Worm (Caenorhabditis elegans) whole organism, mixed stage, embryonic: ENCODE data around the gene K03H1.13.

Experiments
- M03D4.4 ChIP-seq: sonication (generic microtip); optimal IDR thresholded peaks from 2 replicates; lab custom pipeline; 2017; ENCODE audit warnings: mild to moderate bottlenecking, missing genetic modification characterization, missing compliant biosample characterization
- bed-3 ChIP-seq: fragments of 200-800 bp; sonication (Bioruptor generic); optimal IDR thresholded peaks from 3 replicates; lab custom pipeline; 2018; ENCODE audit warnings: mild to moderate bottlenecking, missing genetic modification characterization, moderate library complexity, missing compliant biosample characterization
- blmp-1 ChIP-seq: fragments of 150-350 bp; optimal IDR thresholded peaks from 2 replicates; lab custom pipeline; 2014; ENCODE audit warnings: missing biosample characterization, missing genetic modification characterization
- ceh-43 ChIP-seq: fragments of 200-800 bp; sonication (Bioruptor generic); optimal IDR thresholded peaks from 2 replicates; lab custom pipeline; 2018; ENCODE audit warnings: mild to moderate bottlenecking, missing genetic modification characterization, moderate library complexity, missing compliant biosample characterization
- ceh-83 ChIP-seq: fragments of 200-800 bp; sonication (Bioruptor generic); optimal IDR thresholded peaks from 2 replicates; lab custom pipeline; 2018; ENCODE audit warnings: mild to moderate bottlenecking, missing genetic modification characterization, missing compliant biosample characterization
- ces-1 ChIP-seq: fragments of 150-350 bp; optimal IDR thresholded peaks from 2 replicates; lab custom pipeline; 2014; ENCODE audit warnings: missing biosample characterization, missing genetic modification reagents, missing genetic modification characterization
- cnd-1 ChIP-seq: fragments of 200-800 bp; sonication (Bioruptor generic); optimal IDR thresholded peaks from 2 replicates; lab custom pipeline; 2018; ENCODE audit warnings: mild to moderate bottlenecking, missing genetic modification characterization, missing compliant biosample characterization
- elt-3 ChIP-seq: fragments of 150-350 bp; optimal IDR thresholded peaks from 2 replicates; lab custom pipeline; 2014; ENCODE audit warnings: missing biosample characterization, missing genetic modification characterization
- flh-1 ChIP-seq: fragments of 200-800 bp; sonication (Bioruptor generic); optimal IDR thresholded peaks from 2 replicates; lab custom pipeline; 2018; ENCODE audit warnings: mild to moderate bottlenecking, missing genetic modification characterization, moderate library complexity, missing compliant biosample characterization
- lin-13 ChIP-seq: fragments of 150-350 bp; optimal IDR thresholded peaks from 2 replicates; lab custom pipeline; 2014; ENCODE audit warnings: missing biosample characterization, missing genetic modification characterization
- lin-32 ChIP-seq: fragments of 200-800 bp; sonication (Bioruptor generic); optimal IDR thresholded peaks from 2 replicates; lab custom pipeline; 2018; ENCODE audit warnings: mild to moderate bottlenecking, missing genetic modification characterization, missing compliant biosample characterization
- mep-1 ChIP-seq: fragments of 150-350 bp; optimal IDR thresholded peaks from 2 replicates; lab custom pipeline; 2017; ENCODE audit warnings: missing biosample characterization, missing genetic modification reagents, missing genetic modification characterization, inconsistent platforms
- nhr-2 ChIP-seq: fragments of 150-350 bp; optimal IDR thresholded peaks from 2 replicates; lab custom pipeline; 2014; ENCODE audit warnings: missing biosample characterization, missing genetic modification characterization
- nhr-28 ChIP-seq: fragments of 150-350 bp; optimal IDR thresholded peaks from 2 replicates; lab custom pipeline; 2014; ENCODE audit warnings: missing biosample characterization, missing genetic modification characterization
- nhr-76 ChIP-seq: sonication (generic microtip); optimal IDR thresholded peaks from 2 replicates; lab custom pipeline; 2017; ENCODE audit warnings: missing biosample characterization, missing genetic modification characterization
- sem-2 ChIP-seq: fragments of 200-800 bp; sonication (Bioruptor generic); optimal IDR thresholded peaks from 2 replicates; lab custom pipeline; 2018; ENCODE audit warnings: mild to moderate bottlenecking, missing genetic modification characterization, missing compliant biosample characterization
- snpc-4 ChIP-seq: fragments of 150-350 bp; optimal IDR thresholded peaks from 2 replicates; lab custom pipeline; 2014; ENCODE audit warnings: missing biosample characterization, missing genetic modification characterization
- sptf-1 ChIP-seq: sonication (generic microtip); optimal IDR thresholded peaks from 2 replicates; lab custom pipeline; 2017; ENCODE audit warnings: mild to moderate bottlenecking, missing genetic modification characterization, moderate library complexity, missing compliant biosample characterization
- tbx-8 ChIP-seq: fragments of 200-800 bp; sonication (Bioruptor generic); optimal IDR thresholded peaks from 2 replicates; lab custom pipeline; 2018; ENCODE audit warnings: mild to moderate bottlenecking, missing genetic modification characterization, moderate library complexity, missing compliant biosample characterization
- zip-8 ChIP-seq: fragments of 150-350 bp; optimal IDR thresholded peaks from 2 replicates; lab custom pipeline; 2014; ENCODE audit warnings: missing biosample characterization, missing genetic modification characterization
- ztf-11 ChIP-seq: fragments of 150-350 bp; optimal IDR thresholded peaks from 2 replicates; lab custom pipeline; 2014; ENCODE audit warnings: missing biosample characterization, missing genetic modification characterization

Gene K03H1.13

DNA sequence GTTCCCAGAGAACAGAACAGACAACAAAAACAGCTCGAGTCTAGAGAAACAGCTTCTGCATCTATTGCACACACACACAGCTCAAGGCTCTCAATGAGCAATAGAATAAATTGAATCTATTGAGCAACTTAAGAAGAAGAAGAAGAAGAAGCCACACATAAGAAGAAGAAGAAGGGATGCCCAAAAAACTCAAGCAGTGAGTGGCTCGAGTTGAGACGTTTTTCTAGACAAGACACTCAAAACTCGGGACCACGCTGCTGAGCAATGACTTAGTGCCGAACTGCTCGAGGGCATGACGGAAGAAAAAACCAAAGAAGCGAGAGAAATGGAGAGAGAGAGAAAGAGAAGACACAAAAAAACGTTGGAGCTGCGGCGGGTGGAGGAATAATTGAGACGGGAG, 44.8 kb downstream of the K03H1.13 start:
- peak; percentile 81 for TF ChIP-seq ces-1 (GFP tag; lab: Kevin White, UChicago)
- no peak for TF ChIP-seq nhr-28 (tag; lab: Kevin White, UChicago)
- no peak for TF ChIP-seq snpc-4 (tag; lab: Kevin White, UChicago)
- TF ChIP-seq, all 35 proteins: peak for 1

- TF ChIP-seq flh-1 (GFP tag; lab: Kevin White, UChicago) (no peak), nhr-28 (tag; lab: Kevin White, UChicago) (no peak), lin-32 (no peak), blmp-1 (tag; lab: Kevin White, UChicago) (no peak), ceh-43 (no peak), snpc-4 (tag; lab: Kevin White, UChicago) (no peak), zip-8 (tag; lab: Kevin White, UChicago) (no peak), ceh-83 (GFP tag; lab: Kevin White, UChicago) (no peak), cnd-1 (no peak), nhr-76 (no peak), ztf-11 (tag; lab: Kevin White, UChicago) (no peak), tbx-8 (GFP tag; lab: Kevin White, UChicago) (no peak), lin-13 (tag; lab: Kevin White, UChicago) (no peak), M03D4.4 (no peak), bed-3 (GFP tag; lab: Kevin White, UChicago) (no peak), elt-3 (tag; lab: Kevin White, UChicago) (no peak), nhr-2 (tag; lab: Kevin White, UChicago) (no peak), sem-2 (GFP tag; lab: Kevin White, UChicago) (no peak), ces-1 (GFP tag; lab: Kevin White, UChicago) (no peak), mep-1 (tag; lab: Kevin White, UChicago) (no peak)
Measured at ce11 chrIII:9903694-9904292, 46.4 kb downstream of the K03H1.13 start.

DNA sequence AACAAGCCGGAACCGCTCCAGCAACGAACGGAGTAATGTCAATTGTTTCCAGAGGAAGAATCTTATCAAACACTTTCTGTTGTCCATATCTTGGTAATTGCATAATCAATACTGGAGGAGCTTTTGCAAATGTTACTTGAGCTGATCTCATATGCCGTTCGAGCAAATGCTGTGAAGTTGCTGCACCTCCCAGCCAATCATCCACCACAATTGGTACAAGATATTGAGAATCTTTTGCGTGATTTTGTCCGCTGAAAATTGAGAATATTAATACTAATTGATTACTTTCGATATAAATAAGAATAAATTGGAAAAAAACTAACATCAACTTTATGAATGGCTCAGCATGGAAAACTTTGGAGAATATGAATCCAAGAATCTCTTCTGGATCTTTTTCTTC, 50.4 kb downstream of the K03H1.13 start:
- TF ChIP-seq sptf-1: no peak
- no peak for TF ChIP-seq lin-32
- TF ChIP-seq nhr-76: no peak
- TF ChIP-seq, all 35 proteins: peak for 0
